Fruit fly (Drosophila melanogaster) whole organism, embryonic: ENCODE data around the gene Tsp29Fb.

Experiments
- Blimp-1 ChIP-seq: fragments of 200-800 bp; sonication (Bioruptor generic); optimal IDR thresholded peaks from 3 replicates; lab custom pipeline; 2018; ENCODE audit warnings: missing biosample characterization, missing genetic modification characterization, mild to moderate bottlenecking, moderate library complexity, missing genetic modification reagents
- CG11247 ChIP-seq: fragments of 200-800 bp; sonication (Bioruptor generic); IDR thresholded peaks from 2 replicates; pipeline ENCODE4 v1.3.6; 2022; ENCODE audit warnings: missing biosample characterization, missing genetic modification characterization
- CG14050 ChIP-seq: fragments of 200-800 bp; sonication (Bioruptor generic); IDR thresholded peaks from 3 replicates; pipeline ENCODE4 v1.3.6; 2022; ENCODE audit warnings: missing biosample characterization, missing genetic modification characterization
- CG14860 ChIP-seq: fragments of 200-800 bp; sonication (Bioruptor generic); IDR thresholded peaks from 3 replicates; pipeline ENCODE4 v1.3.6; 2022; ENCODE audit warnings: missing biosample characterization, missing genetic modification characterization; ENCODE audit not compliant: partially characterized antibody
- CG17328 ChIP-seq: fragments of 200-800 bp; sonication (Bioruptor generic); IDR thresholded peaks from 2 replicates; pipeline ENCODE4 v1.3.6; 2022; ENCODE audit warnings: missing biosample characterization, missing genetic modification characterization
- CG17361 ChIP-seq: fragments of 200-800 bp; sonication (Bioruptor generic); IDR thresholded peaks from 3 replicates; pipeline ENCODE4 v1.3.6; 2022; ENCODE audit warnings: missing biosample characterization, missing genetic modification characterization
- CG17568 ChIP-seq: fragments of 200-800 bp; sonication (Bioruptor generic); optimal IDR thresholded peaks from 2 replicates; lab custom pipeline; 2018; ENCODE audit warnings: missing biosample characterization, mild to moderate bottlenecking, missing genetic modification characterization, moderate library complexity
- CG34376 ChIP-seq: fragments of 200-800 bp; sonication (Bioruptor generic); optimal IDR thresholded peaks from 2 replicates; lab custom pipeline; 2018; ENCODE audit warnings: missing biosample characterization, mild to moderate bottlenecking, missing genetic modification characterization
- CG4424 ChIP-seq: fragments of 200-800 bp; sonication (Bioruptor generic); optimal IDR thresholded peaks from 3 replicates; lab custom pipeline; 2016; ENCODE audit warnings: missing biosample characterization, missing genetic modification characterization
- CG7271 ChIP-seq: fragments of 200-800 bp; sonication (Bioruptor generic); optimal IDR thresholded peaks from 2 replicates; lab custom pipeline; 2018; ENCODE audit warnings: missing biosample characterization, mild to moderate bottlenecking, missing genetic modification characterization, moderate library complexity
- CG7786 ChIP-seq: fragments of 200-800 bp; sonication (Bioruptor generic); optimal IDR thresholded peaks from 2 replicates; lab custom pipeline; 2016; ENCODE audit warnings: missing biosample characterization, missing genetic modification characterization
- CG8281 ChIP-seq: fragments of 200-800 bp; sonication (Bioruptor generic); optimal IDR thresholded peaks from 2 replicates; lab custom pipeline; 2018; ENCODE audit warnings: missing biosample characterization, mild to moderate bottlenecking, missing genetic modification characterization, moderate library complexity
- CG8290 ChIP-seq, 3 experiments: fragments of 200-800 bp; sonication (Bioruptor generic); optimal IDR thresholded peaks; 2 replicates each; lab custom pipeline; 2016 to 2019; ENCODE audit warnings: missing biosample characterization in 3 of 3, missing genetic modification characterization in 3 of 3, mild to moderate bottlenecking in 2 of 3, moderate library complexity in 1 of 3
- CG9797 ChIP-seq: fragments of 200-800 bp; sonication (Bioruptor generic); optimal IDR thresholded peaks from 3 replicates; lab custom pipeline; 2018; ENCODE audit warnings: missing biosample characterization, mild to moderate bottlenecking, missing genetic modification characterization
- CG9876 ChIP-seq: fragments of 200-800 bp; sonication (Bioruptor generic); optimal IDR thresholded peaks from 2 replicates; lab custom pipeline; 2016; ENCODE audit warnings: missing biosample characterization, missing genetic modification characterization
- Dbx ChIP-seq: fragments of 200-800 bp; sonication (Bioruptor generic); IDR thresholded peaks from 3 replicates; pipeline ENCODE4 v1.3.6; 2022; ENCODE audit warnings: missing biosample characterization, missing genetic modification characterization
- Dip2 ChIP-seq: fragments of 200-800 bp; sonication (Bioruptor generic); IDR thresholded peaks from 2 replicates; pipeline ENCODE4 v1.3.6; 2022; ENCODE audit warnings: missing biosample characterization, missing genetic modification characterization
- Drgx ChIP-seq: fragments of 200-800 bp; sonication (Bioruptor generic); IDR thresholded peaks from 2 replicates; pipeline ENCODE4 v1.3.6; 2022; ENCODE audit warnings: missing biosample characterization, missing genetic modification characterization
- Ets97D ChIP-seq: fragments of 200-800 bp; sonication (Bioruptor generic); optimal IDR thresholded peaks from 3 replicates; lab custom pipeline; 2016; ENCODE audit warnings: missing biosample characterization, missing genetic modification characterization
- Fer1 ChIP-seq: fragments of 200-800 bp; sonication (Bioruptor generic); optimal IDR thresholded peaks from 2 replicates; lab custom pipeline; 2017; ENCODE audit warnings: missing biosample characterization, mild to moderate bottlenecking, missing genetic modification characterization
- Fer2 ChIP-seq: fragments of 200-800 bp; sonication (Bioruptor generic); optimal IDR thresholded peaks from 2 replicates; lab custom pipeline; 2018; ENCODE audit warnings: missing biosample characterization, mild to moderate bottlenecking, missing genetic modification characterization, moderate library complexity
- Med ChIP-seq: fragments of 200-800 bp; sonication (Bioruptor generic); peaks from one replicate; lab custom pipeline; 2016; ENCODE audit warnings: missing biosample characterization, missing genetic modification characterization, mild to moderate bottlenecking, inconsistent platforms, moderate library complexity
- NC2α ChIP-seq: fragments of 200-800 bp; sonication (Bioruptor generic); optimal IDR thresholded peaks from 2 replicates; lab custom pipeline; 2016; ENCODE audit warnings: missing biosample characterization, missing genetic modification characterization
- NFAT ChIP-seq: fragments of 200-800 bp; sonication (Bioruptor generic); IDR thresholded peaks from 2 replicates; pipeline ENCODE4 v1.3.6; 2022; ENCODE audit warnings: missing biosample characterization, missing genetic modification characterization
- Nf-YC ChIP-seq: fragments of 200-800 bp; optimal IDR thresholded peaks from 3 replicates; lab custom pipeline; 2019; ENCODE audit warnings: missing biosample characterization, mild to moderate bottlenecking, missing genetic modification characterization, moderate library complexity
- Oaz ChIP-seq: fragments of 200-800 bp; sonication (Bioruptor generic); IDR thresholded peaks from 2 replicates; pipeline ENCODE4 v1.3.6; 2022; ENCODE audit warnings: missing biosample characterization, missing genetic modification characterization
- Side ChIP-seq: fragments of 200-800 bp; sonication (Bioruptor generic); optimal IDR thresholded peaks from 2 replicates; lab custom pipeline; 2016; ENCODE audit warnings: missing biosample characterization, missing genetic modification characterization
- Tbp ChIP-seq: fragments of >200 bp; optimal IDR thresholded peaks from 2 replicates; lab custom pipeline; 2018; ENCODE audit warnings: missing biosample characterization, missing genetic modification characterization
- chm ChIP-seq: fragments of 200-800 bp; sonication (Bioruptor generic); IDR thresholded peaks from 2 replicates; pipeline ENCODE4 v1.3.6; 2022; ENCODE audit warnings: missing biosample characterization, missing genetic modification characterization
- croc ChIP-seq: fragments of 200-800 bp; sonication (Bioruptor generic); conservative IDR thresholded peaks from 3 replicates; pipeline ENCODE4 v1.3.6; 2022; ENCODE audit warnings: missing biosample characterization, missing genetic modification characterization
- fd3F ChIP-seq: fragments of 200-800 bp; sonication (Bioruptor generic); optimal IDR thresholded peaks from 2 replicates; lab custom pipeline; 2018; ENCODE audit warnings: missing biosample characterization, mild to moderate bottlenecking, missing genetic modification characterization, moderate library complexity
- fd96Cb ChIP-seq: fragments of 200-800 bp; sonication (Bioruptor generic); optimal IDR thresholded peaks from 2 replicates; lab custom pipeline; 2018; ENCODE audit warnings: missing biosample characterization, mild to moderate bottlenecking, missing genetic modification characterization, moderate library complexity
- her ChIP-seq: fragments of 200-800 bp; sonication (Bioruptor generic); optimal IDR thresholded peaks from 2 replicates; lab custom pipeline; 2016; ENCODE audit warnings: missing biosample characterization, missing genetic modification characterization
- maf-S ChIP-seq: fragments of 200-800 bp; sonication (Bioruptor generic); optimal IDR thresholded peaks from 2 replicates; lab custom pipeline; 2016; ENCODE audit warnings: missing biosample characterization, missing genetic modification characterization
- mirr ChIP-seq: fragments of 200-800 bp; sonication (Bioruptor generic); optimal IDR thresholded peaks from 3 replicates; lab custom pipeline; 2018; ENCODE audit warnings: missing biosample characterization, mild to moderate bottlenecking, missing genetic modification characterization
- nau ChIP-seq: fragments of 200-800 bp; sonication (Bioruptor generic); optimal IDR thresholded peaks from 3 replicates; lab custom pipeline; 2017; ENCODE audit warnings: missing biosample characterization, mild to moderate bottlenecking, missing genetic modification characterization, missing genetic modification reagents
- peb ChIP-seq: fragments of 200-800 bp; sonication (Bioruptor generic); IDR thresholded peaks from 2 replicates; pipeline ENCODE4 v1.3.6; 2022; ENCODE audit warnings: missing biosample characterization, missing genetic modification characterization
- pros ChIP-seq: fragments of 200-800 bp; sonication (Bioruptor generic); optimal IDR thresholded peaks from 3 replicates; lab custom pipeline; 2019; ENCODE audit warnings: missing biosample characterization, mild to moderate bottlenecking, missing genetic modification characterization, moderate library complexity
- ro ChIP-seq: fragments of 200-800 bp; sonication (Bioruptor generic); IDR thresholded peaks from 2 replicates; pipeline ENCODE4 v1.3.6; 2022; ENCODE audit warnings: missing biosample characterization, missing genetic modification characterization
- salm ChIP-seq: fragments of 200-800 bp; sonication (Bioruptor generic); optimal IDR thresholded peaks from 2 replicates; lab custom pipeline; 2018; ENCODE audit warnings: missing biosample characterization, mild to moderate bottlenecking, missing genetic modification characterization
- slp2 ChIP-seq: fragments of 200-800 bp; sonication (Bioruptor generic); optimal IDR thresholded peaks from 2 replicates; lab custom pipeline; 2016; ENCODE audit warnings: missing biosample characterization, missing genetic modification characterization
- stwl ChIP-seq: fragments of 200-800 bp; sonication (Bioruptor generic); optimal IDR thresholded peaks from 3 replicates; lab custom pipeline; 2018; ENCODE audit warnings: missing biosample characterization, mild to moderate bottlenecking, missing genetic modification characterization, moderate library complexity
- tin ChIP-seq: fragments of 200-800 bp; sonication (Bioruptor generic); optimal IDR thresholded peaks from 3 replicates; lab custom pipeline; 2016; ENCODE audit warnings: missing biosample characterization, missing genetic modification characterization
- tup ChIP-seq: fragments of 200-800 bp; sonication (Bioruptor generic); optimal IDR thresholded peaks from 2 replicates; lab custom pipeline; 2016; ENCODE audit warnings: missing biosample characterization, mild to moderate bottlenecking, missing genetic modification characterization, moderate library complexity
- twi ChIP-seq: fragments of 200-800 bp; optimal IDR thresholded peaks from 2 replicates; lab custom pipeline; 2019; ENCODE audit warnings: missing biosample characterization, mild to moderate bottlenecking, missing genetic modification characterization, moderate library complexity

The Tsp29Fb gene

DNA sequence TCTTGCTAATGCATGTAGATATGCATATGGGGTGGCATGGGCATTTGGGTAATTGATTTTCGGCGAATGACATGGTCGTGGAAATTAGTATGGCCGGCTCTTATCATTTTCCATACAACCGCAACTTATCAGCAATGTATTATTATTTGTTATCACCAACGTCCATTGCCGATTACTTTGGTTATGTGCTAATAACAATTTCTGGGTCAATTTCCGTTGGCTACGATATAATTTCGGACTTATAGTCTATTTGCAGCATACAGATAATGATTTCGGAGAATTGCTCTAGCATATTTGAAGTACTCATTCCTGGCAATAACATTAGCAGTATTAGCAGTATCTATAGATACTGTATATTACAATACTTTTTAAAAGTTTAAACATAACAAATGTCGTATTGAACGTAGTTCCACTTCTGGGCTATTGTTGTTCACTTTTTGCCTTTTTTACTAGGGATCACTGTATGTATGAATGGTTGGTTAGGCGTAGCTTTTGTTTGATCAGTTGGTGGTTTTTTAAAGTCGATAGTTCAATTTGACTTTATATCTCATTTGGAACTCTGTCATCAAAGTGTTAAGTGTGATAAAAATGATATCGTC, 9.6 kb downstream of the Tsp29Fb start, which contains the start of gene CG46397 (continued):
- TF ChIP-seq fd96Cb (tag; lab: Kevin White, UChicago) (no peak), CG14050 (GFP tag; lab: Robert Waterston, UW) (no peak), CG9876 (GFP tag; lab: Kevin White, UChicago) (no peak), Dip2 (no peak), CG14860 (no peak), croc (GFP tag; lab: Robert Waterston, UW) (no peak), CG17328 (GFP tag; lab: Robert Waterston, UW) (no peak), mirr (peak; percentile 83), tin (GFP tag; lab: Kevin White, UChicago) (no peak), maf-S (GFP tag; lab: Kevin White, UChicago) (no peak), NFAT (GFP tag; lab: Robert Waterston, UW) (no peak), CG34376 (GFP tag; lab: Kevin White, UChicago) (peak; percentile 59), Ets97D (GFP tag; lab: Kevin White, UChicago) (no peak), tup (GFP tag; lab: Kevin White, UChicago) (no peak), CG11247 (GFP tag; lab: Robert Waterston, UW) (no peak), twi (tag; lab: Kevin White, UChicago) (no peak), Oaz (GFP tag; lab: Robert Waterston, UW) (no peak), Dbx (GFP tag; lab: Robert Waterston, UW) (no peak), nau (GFP tag; lab: Kevin White, UChicago) (no peak), CG8281 (tag; lab: Kevin White, UChicago) (no peak), salm (tag; lab: Kevin White, UChicago) (no peak), CG8290 (GFP tag; optimal IDR thresholded peaks at IDR 0.05; lab: Kevin White, UChicago) (no peak), CG8290 (tag; optimal IDR thresholded peaks at IDR 0.05; lab: Kevin White, UChicago) (no peak), stwl (tag; lab: Kevin White, UChicago) (no peak), ro (no peak), Med (GFP tag; lab: Kevin White, UChicago) (peak; percentile 16), Fer1 (GFP tag; lab: Kevin White, UChicago) (peak; percentile 9), her (GFP tag; lab: Kevin White, UChicago) (no peak), Drgx (GFP tag; lab: Robert Waterston, UW) (no peak), chm (no peak), CG17568 (GFP tag; lab: Kevin White, UChicago) (no peak), CG4424 (GFP tag; lab: Kevin White, UChicago) (no peak), pros (GFP tag; lab: Kevin White, UChicago) (no peak), Fer2 (tag; lab: Kevin White, UChicago) (no peak), Blimp-1 (GFP tag; lab: Kevin White, UChicago) (no peak), CG7786 (GFP tag; lab: Kevin White, UChicago) (no peak), peb (GFP tag; lab: Robert Waterston, UW) (no peak), CG17361 (GFP tag; lab: Robert Waterston, UW) (no peak), CG7271 (tag; lab: Kevin White, UChicago) (no peak), fd3F (GFP tag; lab: Kevin White, UChicago) (no peak), Tbp (GFP tag; lab: Kevin White, UChicago) (no peak), slp2 (GFP tag; lab: Kevin White, UChicago) (no peak), NC2α (no peak), Side (GFP tag; lab: Kevin White, UChicago) (no peak), CG9797 (GFP tag; lab: Kevin White, UChicago) (no peak), Nf-YC (tag; lab: Kevin White, UChicago) (no peak)
